Fruit fly (Drosophila melanogaster): ENCODE results near the gene Atg4a.

Gene Atg4a

DNA sequence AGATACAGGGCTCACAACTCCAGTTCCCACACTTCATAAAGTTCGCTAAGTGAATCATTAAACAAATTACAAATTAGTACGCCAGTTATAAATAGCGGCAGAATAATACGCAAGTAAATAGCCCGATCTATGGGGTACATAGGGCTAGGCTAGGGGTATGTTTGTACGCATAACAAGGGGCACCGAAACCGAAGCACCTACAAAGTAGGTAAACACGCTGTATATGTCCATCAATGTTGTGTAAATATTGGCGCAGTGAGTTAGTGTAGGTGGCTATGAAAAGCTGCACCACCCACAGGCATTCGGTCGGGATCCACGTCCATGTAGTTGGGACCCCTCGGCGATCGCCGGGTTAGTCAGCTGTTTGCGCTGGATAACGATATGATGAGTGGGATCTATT lies 8.5 kb upstream of the Atg4a start (continued):
- TF ChIP-seq CG2129 (GFP tag; IDR thresholded peaks at IDR 0.05; ENCODE audit: partially characterized antibody), result no peak
- TF ChIP-seq dan (GFP tag; IDR thresholded peaks at IDR 0.05), result no peak
- peak; percentile 98 for TF ChIP-seq sens (GFP tag)
- TF ChIP-seq Myb (GFP tag; optimal IDR thresholded peaks at IDR 0.05), result peak; percentile 70
- peak; percentile 86 for TF ChIP-seq CG10274 (GFP tag; optimal IDR thresholded peaks at IDR 0.05)
- peak; percentile 94 for TF ChIP-seq sob (GFP tag; IDR thresholded peaks at IDR 0.05)
- peak; percentile 95 for TF ChIP-seq Blimp-1 (GFP tag; optimal IDR thresholded peaks at IDR 0.05)
- TF ChIP-seq CG12236 (GFP tag; optimal IDR thresholded peaks at IDR 0.05), result peak; percentile 98
- TF ChIP-seq HLHmδ (GFP tag; optimal IDR thresholded peaks at IDR 0.05), result peak; percentile 99
- TF ChIP-seq CG8944 (GFP tag; optimal IDR thresholded peaks at IDR 0.05), result peak; percentile 92
- no peak for TF ChIP-seq CG8765 (GFP tag; IDR thresholded peaks at IDR 0.05)
- TF ChIP-seq CG7556 (GFP tag; optimal IDR thresholded peaks at IDR 0.05), result peak; percentile 91
- TF ChIP-seq Xbp1 (GFP tag; optimal IDR thresholded peaks at IDR 0.05), result peak; percentile 65
- TF ChIP-seq pzg (GFP tag; optimal IDR thresholded peaks at IDR 0.05), result peak; percentile 19
- TF ChIP-seq CG6175 (GFP tag; IDR thresholded peaks at IDR 0.05), result peak; percentile 70
- TF ChIP-seq bsh (GFP tag; optimal IDR thresholded peaks at IDR 0.05), result peak; percentile 30 to 95
- peak; percentile 95 for TF ChIP-seq CG10543 (GFP tag; optimal IDR thresholded peaks at IDR 0.05)
- peak; percentile 91 for TF ChIP-seq rib (GFP tag; IDR thresholded peaks at IDR 0.05)
- TF ChIP-seq CG33213 (GFP tag; optimal IDR thresholded peaks at IDR 0.05), result peak; percentile 96
- TF ChIP-seq CG2116 (GFP tag; optimal IDR thresholded peaks at IDR 0.05), result peak; percentile 81
- TF ChIP-seq btn (GFP tag; optimal IDR thresholded peaks at IDR 0.05), result peak; percentile 88
- TF ChIP-seq CG10959 (GFP tag; IDR thresholded peaks at IDR 0.05), result peak; percentile 81
- peak; percentile 91 for TF ChIP-seq mam (GFP tag; optimal IDR thresholded peaks at IDR 0.05)
- peak; percentile 47; the same call in 1 of the 2 replicates for TF ChIP-seq ham (GFP tag; IDR thresholded peaks at IDR 0.05)
- TF ChIP-seq Asciz (GFP tag; optimal IDR thresholded peaks at IDR 0.05), result peak; percentile 98
- TF ChIP-seq jumu (GFP tag; optimal IDR thresholded peaks at IDR 0.05), result peak; percentile 91
- peak; percentile 87 for TF ChIP-seq CG2120 (GFP tag; optimal IDR thresholded peaks at IDR 0.05)
- TF ChIP-seq ab (GFP tag; optimal IDR thresholded peaks at IDR 0.05), result peak; percentile 18
- TF ChIP-seq Med (GFP tag), result peak; percentile 99
- peak; percentile 71; the same call in 2 of the 3 replicates for TF ChIP-seq C15 (GFP tag; IDR thresholded peaks at IDR 0.05)
- TF ChIP-seq Rfx (GFP tag; IDR thresholded peaks at IDR 0.05), result peak; percentile 89
- peak; percentile 84 for TF ChIP-seq CG4820 (GFP tag; optimal IDR thresholded peaks at IDR 0.05)
- peak; percentile 91 for TF ChIP-seq disco-r (GFP tag; optimal IDR thresholded peaks at IDR 0.05)
- peak in 1 of 3 experiments; percentile 87 for TF ChIP-seq lola (GFP tag; optimal IDR thresholded peaks at IDR 0.05)
- peak; percentile 88 for TF ChIP-seq Meics (GFP tag; optimal IDR thresholded peaks at IDR 0.05)
- TF ChIP-seq HLH3B (GFP tag; IDR thresholded peaks at IDR 0.05), result peak; percentile 92
- peak; percentile 87 for TF ChIP-seq cato (GFP tag; optimal IDR thresholded peaks at IDR 0.05; ENCODE audit: borderline replicate concordance)
- TF ChIP-seq vfl (GFP tag; optimal IDR thresholded peaks at IDR 0.05), result peak; percentile 62
- TF ChIP-seq zfh2 (GFP tag; optimal IDR thresholded peaks at IDR 0.05), result peak; percentile 79
- TF ChIP-seq CG7786 (GFP tag; optimal IDR thresholded peaks at IDR 0.05), result peak; percentile 87
- peak; percentile 78 for TF ChIP-seq CG4617 (GFP tag; optimal IDR thresholded peaks at IDR 0.05; ENCODE audit: borderline replicate concordance)
- peak; percentile 88 for TF ChIP-seq gro (GFP tag; optimal IDR thresholded peaks at IDR 0.05)
- TF ChIP-seq lbe (GFP tag; optimal IDR thresholded peaks at IDR 0.05), result peak; percentile 46
- no peak for TF ChIP-seq jigr1 (GFP tag; IDR thresholded peaks at IDR 0.05)
- TF ChIP-seq CG12071 (GFP tag; optimal IDR thresholded peaks at IDR 0.05), result peak; percentile 97
- TF ChIP-seq CG9876 (GFP tag; optimal IDR thresholded peaks at IDR 0.05), result peak; percentile 90
- TF ChIP-seq lmd (GFP tag; IDR thresholded peaks at IDR 0.05), result peak; percentile 56
- TF ChIP-seq fru (optimal IDR thresholded peaks at IDR 0.05), result no peak
- TF ChIP-seq Hr39 (optimal IDR thresholded peaks at IDR 0.05), result no peak
- no peak for TF ChIP-seq Gsc (GFP tag; IDR thresholded peaks at IDR 0.05)
- no peak for TF ChIP-seq hb (GFP tag; IDR thresholded peaks at IDR 0.05; ENCODE audit: partially characterized antibody)
- peak; percentile 95 for TF ChIP-seq CG18764 (GFP tag; optimal IDR thresholded peaks at IDR 0.05)

Measured in whole organism, embryonic.